Fruit fly (Drosophila melanogaster) whole organism, embryonic: Measurements from ENCODE around the gene CG16953.

Experiments used
- Awh ChIP-seq: fragments of 200-800 bp; sonication (Bioruptor generic); IDR thresholded peaks from 2 replicates; pipeline ENCODE4, ENCODE4 v1.3.6; 2022; ENCODE audit warnings: missing biosample characterization, missing genetic modification characterization
- CG11093 ChIP-seq: fragments of 200-800 bp; sonication (Bioruptor generic); IDR thresholded peaks from 3 replicates; pipeline ENCODE4 v1.3.6; 2022; ENCODE audit warnings: missing biosample characterization, missing genetic modification characterization
- CG12769 ChIP-seq: fragments of 200-800 bp; sonication (Bioruptor generic); optimal IDR thresholded peaks from 2 replicates; lab custom pipeline; 2019; ENCODE audit warnings: missing biosample characterization, mild to moderate bottlenecking, missing genetic modification characterization, moderate library complexity
- CG15011 ChIP-seq: fragments of 200-800 bp; sonication (Bioruptor generic); optimal IDR thresholded peaks from 3 replicates; lab custom pipeline; 2018; ENCODE audit warnings: missing biosample characterization, mild to moderate bottlenecking, missing genetic modification characterization
- CG15269 ChIP-seq: fragments of 200-800 bp; sonication (Bioruptor generic); optimal IDR thresholded peaks from 2 replicates; lab custom pipeline; 2018; ENCODE audit warnings: missing biosample characterization, mild to moderate bottlenecking, missing genetic modification characterization, moderate library complexity
- CG1647 ChIP-seq: fragments of 200-800 bp; sonication (Bioruptor generic); optimal IDR thresholded peaks from 3 replicates; lab custom pipeline; 2016; ENCODE audit warnings: missing biosample characterization, missing genetic modification characterization
- CG17912 ChIP-seq: fragments of 200-800 bp; sonication (Bioruptor generic); optimal IDR thresholded peaks from 2 replicates; lab custom pipeline; 2018; ENCODE audit warnings: missing biosample characterization, mild to moderate bottlenecking, missing genetic modification characterization
- CG2120 ChIP-seq: fragments of 200-800 bp; sonication (Bioruptor generic); optimal IDR thresholded peaks from 3 replicates; lab custom pipeline; 2016; ENCODE audit warnings: missing biosample characterization, missing genetic modification characterization
- CG2129 ChIP-seq: fragments of 200-800 bp; sonication (Bioruptor generic); IDR thresholded peaks from 2 replicates; pipeline ENCODE4 v1.3.6; 2022; ENCODE audit warnings: missing biosample characterization, missing genetic modification characterization; ENCODE audit not compliant: partially characterized antibody
- CG2875 ChIP-seq: fragments of 200-800 bp; sonication (Bioruptor generic); optimal IDR thresholded peaks from 2 replicates; lab custom pipeline; 2017; ENCODE audit warnings: missing biosample characterization, mild to moderate bottlenecking, missing genetic modification characterization, missing genetic modification reagents
- CG34224 ChIP-seq: fragments of 200-800 bp; sonication (Bioruptor generic); IDR thresholded peaks from 3 replicates; pipeline ENCODE4 v1.3.6; 2022; ENCODE audit warnings: missing biosample characterization, missing genetic modification characterization; ENCODE audit not compliant: partially characterized antibody
- CG3726 ChIP-seq: fragments of 200-800 bp; sonication (Bioruptor generic); IDR thresholded peaks from 3 replicates; pipeline ENCODE4, ENCODE4 v1.3.6; 2022; ENCODE audit warnings: missing biosample characterization, missing genetic modification characterization
- CG4854 ChIP-seq: fragments of 200-800 bp; sonication (Bioruptor generic); optimal IDR thresholded peaks from 2 replicates; lab custom pipeline; 2016; ENCODE audit warnings: missing biosample characterization, missing genetic modification characterization, inconsistent platforms
- CG6689 ChIP-seq: fragments of 200-800 bp; sonication (Bioruptor generic); IDR thresholded peaks from 2 replicates; pipeline ENCODE4 v1.3.6; 2022; ENCODE audit warnings: missing biosample characterization, missing genetic modification characterization
- CG9437 ChIP-seq: fragments of 200-800 bp; sonication (Bioruptor generic); optimal IDR thresholded peaks from 2 replicates; lab custom pipeline; 2018; ENCODE audit warnings: missing biosample characterization, mild to moderate bottlenecking, missing genetic modification characterization
- E2f1 ChIP-seq: fragments of 200-800 bp; sonication (Bioruptor generic); IDR thresholded peaks from 2 replicates; pipeline ENCODE4 v1.3.6; 2022; ENCODE audit warnings: missing biosample characterization, missing genetic modification characterization
- Elba2 ChIP-seq: fragments of 200-800 bp; sonication (Bioruptor generic); optimal IDR thresholded peaks from 3 replicates; lab custom pipeline; 2016; ENCODE audit warnings: missing biosample characterization, missing genetic modification characterization
- Hr51 ChIP-seq, 2 experiments: fragments of 200-800 bp; sonication (Bioruptor generic); optimal IDR thresholded peaks; 2 replicates in 1 of 2; 3 replicates in 1 of 2; lab custom pipeline; 2016 to 2018; ENCODE audit warnings: missing biosample characterization in 2 of 2, missing genetic modification characterization in 2 of 2, mild to moderate bottlenecking in 1 of 2, moderate library complexity in 1 of 2
- Jarid2 ChIP-seq: fragments of 200-800 bp; sonication (Bioruptor generic); optimal IDR thresholded peaks from 3 replicates; lab custom pipeline; 2017; ENCODE audit warnings: mild to moderate bottlenecking, missing biosample characterization, missing genetic modification reagents, missing genetic modification characterization
- Optix ChIP-seq: fragments of 200-800 bp; sonication (Bioruptor generic); IDR thresholded peaks from 3 replicates; pipeline ENCODE4 v1.3.6; 2022; ENCODE audit warnings: missing biosample characterization, missing genetic modification characterization
- Six4 ChIP-seq: fragments of 200-800 bp; sonication (Bioruptor generic); optimal IDR thresholded peaks from 2 replicates; lab custom pipeline; 2016; ENCODE audit warnings: missing biosample characterization, missing genetic modification characterization
- Sry-β ChIP-seq: fragments of 200-800 bp; sonication (Bioruptor generic); optimal IDR thresholded peaks from 2 replicates; lab custom pipeline; 2018; ENCODE audit warnings: missing biosample characterization, mild to moderate bottlenecking, missing genetic modification characterization, moderate library complexity
- aop ChIP-seq: fragments of 200-800 bp; sonication (Bioruptor generic); IDR thresholded peaks from 2 replicates; pipeline ENCODE4 v1.3.6; 2022; ENCODE audit warnings: missing biosample characterization, missing genetic modification characterization
- ap ChIP-seq: fragments of 200-800 bp; sonication (Bioruptor generic); IDR thresholded peaks from 2 replicates; pipeline ENCODE4 v1.3.6; 2022; ENCODE audit warnings: missing biosample characterization, missing genetic modification characterization
- bigmax ChIP-seq: fragments of 200-800 bp; sonication (Bioruptor generic); optimal IDR thresholded peaks from 2 replicates; lab custom pipeline; 2018; ENCODE audit warnings: missing biosample characterization, mild to moderate bottlenecking, missing genetic modification characterization
- cas ChIP-seq: fragments of 200-800 bp; sonication (Bioruptor generic); IDR thresholded peaks from 2 replicates; pipeline ENCODE4 v1.3.6; 2022; ENCODE audit warnings: missing biosample characterization, missing genetic modification characterization
- chn ChIP-seq: fragments of 200-800 bp; sonication (Bioruptor generic); optimal IDR thresholded peaks from 2 replicates; lab custom pipeline; 2016; ENCODE audit warnings: missing biosample characterization, missing genetic modification characterization
- danr ChIP-seq: fragments of 200-800 bp; sonication (Bioruptor generic); IDR thresholded peaks from 2 replicates; pipeline ENCODE4 v1.3.6; 2022; ENCODE audit warnings: missing biosample characterization, missing genetic modification characterization
- ems ChIP-seq: fragments of 200-800 bp; sonication (Bioruptor generic); optimal IDR thresholded peaks from 3 replicates; lab custom pipeline; 2016; ENCODE audit warnings: missing biosample characterization, missing genetic modification characterization
- ewg ChIP-seq: fragments of 200-800 bp; sonication (Bioruptor generic); optimal IDR thresholded peaks from 3 replicates; lab custom pipeline; 2017; ENCODE audit warnings: mild to moderate bottlenecking, missing biosample characterization, missing genetic modification reagents, missing genetic modification characterization
- grau ChIP-seq: fragments of 200-800 bp; optimal IDR thresholded peaks from 3 replicates; lab custom pipeline; 2019; ENCODE audit warnings: missing biosample characterization, mild to moderate bottlenecking, missing genetic modification characterization, moderate library complexity
- lov ChIP-seq, 2 experiments: fragments of 200-800 bp in 1 of 2; fragments of >200 bp in 1 of 2; sonication (Bioruptor generic) in 1 of 2; IDR thresholded peaks in 1 of 2; optimal IDR thresholded peaks in 1 of 2; 2 replicates in 1 of 2; 3 replicates in 1 of 2; pipeline versions ENCODE4 v1.3.6 to Lab custom; 2017 to 2022; ENCODE audit warnings: missing biosample characterization in 1 of 2, missing genetic modification characterization in 1 of 2
- oc ChIP-seq: fragments of 200-800 bp; sonication (Bioruptor generic); optimal IDR thresholded peaks from 2 replicates; lab custom pipeline; 2018; ENCODE audit warnings: missing biosample characterization, mild to moderate bottlenecking, missing genetic modification characterization, moderate library complexity
- odd ChIP-seq: fragments of 200-800 bp; sonication (Bioruptor generic); optimal IDR thresholded peaks from 2 replicates; lab custom pipeline; 2017; ENCODE audit warnings: missing biosample characterization, mild to moderate bottlenecking, missing genetic modification characterization
- pita ChIP-seq: fragments of 200-800 bp; sonication (Bioruptor generic); optimal IDR thresholded peaks from 2 replicates; lab custom pipeline; 2017; ENCODE audit warnings: missing biosample characterization, mild to moderate bottlenecking, missing genetic modification characterization
- prd ChIP-seq, 3 experiments: fragments of >200 bp in 2 of 3; fragments of 200-800 bp in 1 of 3; sonication (Bioruptor generic) in 1 of 3; optimal IDR thresholded peaks in 2 of 3; IDR thresholded peaks in 1 of 3; 2 replicates in 2 of 3; 3 replicates in 1 of 3; pipeline versions ENCODE4 v1.3.6 to Lab custom; 2017 to 2022; ENCODE audit warnings: missing biosample characterization in 1 of 3, missing genetic modification characterization in 1 of 3
- pzg ChIP-seq: fragments of 200-800 bp; sonication (Bioruptor generic); optimal IDR thresholded peaks from 3 replicates; lab custom pipeline; 2018; ENCODE audit warnings: missing biosample characterization, mild to moderate bottlenecking, missing genetic modification characterization, moderate library complexity
- ro ChIP-seq: fragments of 200-800 bp; sonication (Bioruptor generic); IDR thresholded peaks from 2 replicates; pipeline ENCODE4 v1.3.6; 2022; ENCODE audit warnings: missing biosample characterization, missing genetic modification characterization
- run ChIP-seq: fragments of 200-800 bp; sonication (Bioruptor generic); optimal IDR thresholded peaks from 3 replicates; lab custom pipeline; 2018; ENCODE audit warnings: missing biosample characterization, mild to moderate bottlenecking, missing genetic modification characterization
- scrt ChIP-seq: fragments of 200-800 bp; sonication (Bioruptor generic); optimal IDR thresholded peaks from 2 replicates; lab custom pipeline; 2018; ENCODE audit warnings: missing biosample characterization, mild to moderate bottlenecking, missing genetic modification characterization, moderate library complexity
- sd ChIP-seq: fragments of 200-800 bp; sonication (Bioruptor generic); optimal IDR thresholded peaks from 3 replicates; lab custom pipeline; 2018; ENCODE audit warnings: missing biosample characterization, mild to moderate bottlenecking, missing genetic modification characterization, moderate library complexity
- sim ChIP-seq: fragments of 200-800 bp; sonication (Bioruptor generic); IDR thresholded peaks from 2 replicates; pipeline ENCODE4 v1.3.6; 2022; ENCODE audit warnings: missing biosample characterization, missing genetic modification characterization
- slbo ChIP-seq: fragments of 200-800 bp; sonication (Bioruptor generic); IDR thresholded peaks from 2 replicates; pipeline ENCODE4 v1.3.6; 2022; ENCODE audit warnings: missing biosample characterization, missing genetic modification characterization
- sob ChIP-seq: fragments of 200-800 bp; sonication (Bioruptor generic); IDR thresholded peaks from 2 replicates; pipeline ENCODE4 v1.3.6; 2022; ENCODE audit warnings: missing biosample characterization, missing genetic modification characterization
- sug ChIP-seq: fragments of 200-800 bp; optimal IDR thresholded peaks from 2 replicates; lab custom pipeline; 2019; ENCODE audit warnings: missing biosample characterization, mild to moderate bottlenecking, missing genetic modification characterization, moderate library complexity
- tin ChIP-seq: fragments of 200-800 bp; sonication (Bioruptor generic); optimal IDR thresholded peaks from 3 replicates; lab custom pipeline; 2016; ENCODE audit warnings: missing biosample characterization, missing genetic modification characterization
- usp ChIP-seq: fragments of >200 bp; optimal IDR thresholded peaks from 2 replicates; lab custom pipeline; 2017; ENCODE audit warnings: missing biosample characterization, missing genetic modification characterization
- wdn ChIP-seq: fragments of 200-800 bp; sonication (Bioruptor generic); IDR thresholded peaks from 2 replicates; pipeline ENCODE4 v1.3.6; 2022; ENCODE audit warnings: missing biosample characterization, missing genetic modification characterization

CG16953 gene

DNA sequence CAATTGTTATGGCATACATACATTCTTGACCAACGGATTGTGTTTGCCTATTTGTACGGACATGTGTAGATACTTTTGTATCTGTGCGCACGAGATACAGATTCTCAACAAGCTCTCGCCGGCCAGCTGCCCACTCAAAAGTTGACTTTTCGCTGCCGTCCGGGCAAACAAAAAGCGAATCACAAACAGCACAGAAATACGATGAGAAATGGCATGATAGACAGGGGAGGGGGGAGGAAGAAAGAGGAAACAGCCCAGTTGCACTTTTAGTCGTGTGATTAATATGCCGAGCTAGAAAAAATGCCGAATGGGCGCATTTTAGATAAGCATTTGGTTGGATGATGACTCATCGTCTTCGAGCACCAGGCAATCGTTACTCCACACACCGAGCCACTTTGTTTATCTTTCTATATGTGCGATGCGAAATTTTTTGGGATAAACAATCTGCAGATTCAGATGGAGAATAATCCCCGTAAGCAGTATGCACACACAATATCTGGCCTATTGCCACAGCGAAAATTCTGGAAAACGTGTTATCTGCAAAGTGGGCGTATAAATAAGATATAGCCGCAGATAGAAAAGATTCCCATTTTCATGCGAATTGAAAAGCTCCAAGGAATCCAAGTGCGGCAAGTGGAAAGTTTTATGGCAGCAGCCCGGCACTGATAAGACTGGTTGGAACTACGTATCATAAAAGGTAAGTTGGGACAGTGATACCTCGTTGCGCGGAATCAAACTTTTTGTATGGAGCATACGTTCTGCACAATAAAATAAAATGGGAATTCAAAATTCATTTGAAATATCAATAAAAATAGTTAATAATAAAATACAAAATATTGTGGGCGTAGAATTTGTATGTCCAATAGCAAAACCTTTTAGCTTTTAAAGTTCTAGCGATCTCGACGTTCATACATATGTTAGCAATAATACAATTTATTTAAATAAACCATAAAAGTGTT, 38.7 kb downstream of the CG16953 start (continued):
- no peak for TF ChIP-seq Hr51 (GFP tag; optimal IDR thresholded peaks at IDR 0.05; lab: Kevin White, UChicago)
- TF ChIP-seq CG3726 (GFP tag; lab: Robert Waterston, UW): no peak
- TF ChIP-seq pzg: no peak
- TF ChIP-seq CG2120 (GFP tag; lab: Kevin White, UChicago): peak; percentile 18
- TF ChIP-seq CG11093 (GFP tag; lab: Robert Waterston, UW): no peak
- no peak for TF ChIP-seq Elba2
- no peak for TF ChIP-seq CG9437
- no peak for TF ChIP-seq Awh (GFP tag; lab: Robert Waterston, UW)
- TF ChIP-seq run (tag; lab: Kevin White, UChicago): no peak
- TF ChIP-seq ewg (GFP tag; lab: Kevin White, UChicago): no peak
- TF ChIP-seq aop (GFP tag; lab: Robert Waterston, UW): no peak
- TF ChIP-seq ems (GFP tag; lab: Kevin White, UChicago): no peak
- TF ChIP-seq Six4: no peak
- no peak for TF ChIP-seq ro (GFP tag; lab: Robert Waterston, UW)
- no peak for TF ChIP-seq tin
- no peak for TF ChIP-seq Optix (GFP tag; lab: Robert Waterston, UW)
- TF ChIP-seq CG2875: no peak
- 0 out of 2 replicates have a peak, but pooled peaks have one; percentile 7 for TF ChIP-seq sob
- TF ChIP-seq CG17912 (GFP tag; lab: Kevin White, UChicago): no peak
- TF ChIP-seq CG6689: no peak
- no peak for TF ChIP-seq ap
- TF ChIP-seq lov (optimal IDR thresholded peaks at IDR 0.05; lab: Kevin White, UChicago): no peak
- TF ChIP-seq lov (GFP tag; IDR thresholded peaks at IDR 0.05; lab: Robert Waterston, UW): no peak
- no peak for TF ChIP-seq CG1647
- no peak for TF ChIP-seq CG15011 (GFP tag; lab: Kevin White, UChicago)
- TF ChIP-seq CG2129 (GFP tag; lab: Robert Waterston, UW): no peak
- TF ChIP-seq cas (GFP tag; lab: Robert Waterston, UW): no peak
- TF ChIP-seq oc (tag; lab: Kevin White, UChicago): no peak
- TF ChIP-seq slbo (GFP tag; lab: Robert Waterston, UW): no peak
- peak; percentile 82 for TF ChIP-seq grau (tag; lab: Kevin White, UChicago)
- TF ChIP-seq sug (tag; lab: Kevin White, UChicago): peak; percentile 11
- no peak for TF ChIP-seq wdn
- no peak for TF ChIP-seq CG4854 (GFP tag; lab: Kevin White, UChicago)
- no peak for TF ChIP-seq Sry-β (GFP tag; lab: Kevin White, UChicago)
- peak; percentile 38 for TF ChIP-seq CG12769
- no peak for TF ChIP-seq sd
- no peak for TF ChIP-seq sim (GFP tag; lab: Robert Waterston, UW)
- TF ChIP-seq danr (GFP tag; lab: Robert Waterston, UW): no peak
- TF ChIP-seq scrt (GFP tag; lab: Kevin White, UChicago): no peak
- TF ChIP-seq pita (GFP tag; lab: Kevin White, UChicago): no peak
- TF ChIP-seq prd (optimal IDR thresholded peaks at IDR 0.05; lab: Kevin White, UChicago): no peak
- TF ChIP-seq prd (GFP tag; IDR thresholded peaks at IDR 0.05; lab: Robert Waterston, UW): no peak
- TF ChIP-seq CG15269 (tag; lab: Kevin White, UChicago): no peak
- no peak for TF ChIP-seq Jarid2
- TF ChIP-seq bigmax (GFP tag; lab: Kevin White, UChicago): no peak
- no peak for TF ChIP-seq E2f1 (GFP tag; lab: Robert Waterston, UW)
- TF ChIP-seq chn: no peak
- TF ChIP-seq CG34224 (GFP tag; lab: Robert Waterston, UW): no peak
- no peak for TF ChIP-seq usp (GFP tag; lab: Kevin White, UChicago)
- TF ChIP-seq odd: no peak
